Fruit fly (Drosophila melanogaster) whole organism, embryonic: ENCODE results near the gene lqfR.

ENCODE experiments used
- Ada2b ChIP-seq: fragments of 200-800 bp; sonication (Bioruptor generic); IDR thresholded peaks from 2 replicates; pipeline ENCODE4 v1.3.6; 2022; ENCODE audit warnings: missing biosample characterization, missing genetic modification characterization
- Antp ChIP-seq: fragments of 200-800 bp; sonication (Bioruptor generic); optimal IDR thresholded peaks from 3 replicates; lab custom pipeline; 2016; ENCODE audit warnings: missing biosample characterization, missing genetic modification characterization
- Atf3 ChIP-seq: fragments of 200-800 bp; sonication (Bioruptor generic); optimal IDR thresholded peaks from 3 replicates; lab custom pipeline; 2016; ENCODE audit warnings: missing biosample characterization, missing genetic modification characterization
- CG10959 ChIP-seq: fragments of 200-800 bp; sonication (Bioruptor generic); IDR thresholded peaks from 2 replicates; pipeline ENCODE4 v1.3.6; 2022; ENCODE audit warnings: missing biosample characterization, missing genetic modification characterization
- CG12155 ChIP-seq: fragments of 200-800 bp; sonication (Bioruptor generic); optimal IDR thresholded peaks from 3 replicates; lab custom pipeline; 2016; ENCODE audit warnings: missing biosample characterization, missing genetic modification characterization
- CG13424 ChIP-seq: fragments of 200-800 bp; sonication (Bioruptor generic); optimal IDR thresholded peaks from 2 replicates; lab custom pipeline; 2019; ENCODE audit warnings: missing biosample characterization, mild to moderate bottlenecking, missing genetic modification characterization, moderate library complexity
- CG1529 ChIP-seq: fragments of 200-800 bp; sonication (Bioruptor generic); optimal IDR thresholded peaks from 3 replicates; lab custom pipeline; 2018; ENCODE audit warnings: missing biosample characterization, missing genetic modification characterization
- CG15601 ChIP-seq: fragments of 200-800 bp; sonication (Bioruptor generic); optimal IDR thresholded peaks from 3 replicates; lab custom pipeline; 2019; ENCODE audit warnings: missing biosample characterization, mild to moderate bottlenecking, missing genetic modification characterization, moderate library complexity
- CG17612 ChIP-seq: fragments of 200-800 bp; sonication (Bioruptor generic); IDR thresholded peaks from 2 replicates; pipeline ENCODE4 v1.3.6; 2022; ENCODE audit warnings: missing biosample characterization, missing genetic modification characterization
- CG18011 ChIP-seq: fragments of 200-800 bp; sonication (Bioruptor generic); optimal IDR thresholded peaks from 2 replicates; lab custom pipeline; 2017; ENCODE audit warnings: missing biosample characterization, missing genetic modification characterization, mild to moderate bottlenecking, moderate library complexity, missing genotype
- CG3838 ChIP-seq: fragments of 200-800 bp; sonication (Bioruptor generic); optimal IDR thresholded peaks from 3 replicates; lab custom pipeline; 2016; ENCODE audit warnings: missing biosample characterization, missing genetic modification characterization
- CG42726 ChIP-seq: fragments of 200-800 bp; sonication (Bioruptor generic); IDR thresholded peaks from 2 replicates; pipeline ENCODE4 v1.3.6; 2022; ENCODE audit warnings: missing biosample characterization, missing genetic modification characterization; ENCODE audit not compliant: partially characterized antibody
- CG43689 ChIP-seq: fragments of 200-800 bp; sonication (Bioruptor generic); IDR thresholded peaks from 2 replicates; pipeline ENCODE4 v1.3.6; 2022; ENCODE audit warnings: missing biosample characterization, missing genetic modification characterization
- CG6272 ChIP-seq: fragments of 200-800 bp; sonication (Bioruptor generic); IDR thresholded peaks from 2 replicates; pipeline ENCODE4 v1.3.6; 2022; ENCODE audit warnings: missing biosample characterization, missing genetic modification characterization
- CG6683 ChIP-seq: fragments of 200-800 bp; sonication (Bioruptor generic); optimal IDR thresholded peaks from 2 replicates; lab custom pipeline; 2017; ENCODE audit warnings: missing biosample characterization, mild to moderate bottlenecking, missing genetic modification characterization, missing genetic modification reagents
- CG7271 ChIP-seq: fragments of 200-800 bp; sonication (Bioruptor generic); optimal IDR thresholded peaks from 2 replicates; lab custom pipeline; 2018; ENCODE audit warnings: missing biosample characterization, mild to moderate bottlenecking, missing genetic modification characterization, moderate library complexity
- CG7745 ChIP-seq: fragments of 200-800 bp; sonication (Bioruptor generic); optimal IDR thresholded peaks from 2 replicates; lab custom pipeline; 2018; ENCODE audit warnings: missing biosample characterization, mild to moderate bottlenecking, missing genetic modification characterization, moderate library complexity
- CHES-1-like ChIP-seq: fragments of 200-800 bp; sonication (Bioruptor generic); optimal IDR thresholded peaks from 2 replicates; lab custom pipeline; 2016; ENCODE audit warnings: missing biosample characterization, missing genetic modification characterization
- D ChIP-seq, 2 experiments: fragments of 200-800 bp in 1 of 2; fragments of >200 bp in 1 of 2; sonication (Bioruptor generic) in 1 of 2; optimal IDR thresholded peaks; 2 replicates in 1 of 2; 3 replicates in 1 of 2; lab custom pipeline; 2017; ENCODE audit warnings: mild to moderate bottlenecking in 1 of 2, missing biosample characterization in 1 of 2, missing genetic modification characterization in 1 of 2, missing genetic modification reagents in 1 of 2
- D19A ChIP-seq: fragments of 200-800 bp; optimal IDR thresholded peaks from 3 replicates; lab custom pipeline; 2019; ENCODE audit warnings: missing biosample characterization, mild to moderate bottlenecking, missing genetic modification characterization, moderate library complexity
- Dek ChIP-seq: fragments of 200-800 bp; sonication (Bioruptor generic); optimal IDR thresholded peaks from 3 replicates; lab custom pipeline; 2019; ENCODE audit warnings: missing biosample characterization, mild to moderate bottlenecking, missing genetic modification characterization, moderate library complexity
- Hr39 ChIP-seq: fragments of >200 bp; optimal IDR thresholded peaks from 2 replicates; lab custom pipeline; 2017
- Hr78 ChIP-seq, 2 experiments: fragments of 200-800 bp in 1 of 2; fragments of >200 bp in 1 of 2; sonication (Bioruptor generic) in 1 of 2; optimal IDR thresholded peaks; 2 replicates each; lab custom pipeline; 2017 to 2019; ENCODE audit warnings: missing biosample characterization in 2 of 2, missing genetic modification characterization in 2 of 2, mild to moderate bottlenecking in 1 of 2, moderate library complexity in 1 of 2
- Hsf ChIP-seq: fragments of 200-800 bp; sonication (Bioruptor generic); optimal IDR thresholded peaks from 3 replicates; lab custom pipeline; 2016; ENCODE audit warnings: missing biosample characterization, missing genetic modification characterization
- Jarid2 ChIP-seq: fragments of 200-800 bp; sonication (Bioruptor generic); optimal IDR thresholded peaks from 3 replicates; lab custom pipeline; 2017; ENCODE audit warnings: mild to moderate bottlenecking, missing biosample characterization, missing genetic modification reagents, missing genetic modification characterization
- Lpt ChIP-seq: fragments of >200 bp; optimal IDR thresholded peaks from 2 replicates; lab custom pipeline; 2018; ENCODE audit warnings: missing biosample characterization, missing genetic modification characterization
- NK7.1 ChIP-seq: fragments of 200-800 bp; sonication (Bioruptor generic); optimal IDR thresholded peaks from 3 replicates; lab custom pipeline; 2016; ENCODE audit warnings: missing biosample characterization, missing genetic modification characterization
- Opbp ChIP-seq: fragments of 200-800 bp; sonication (Bioruptor generic); IDR thresholded peaks from 3 replicates; pipeline ENCODE4 v1.3.6; 2022; ENCODE audit warnings: missing biosample characterization, missing genetic modification characterization; ENCODE audit not compliant: partially characterized antibody
- Poxn ChIP-seq: fragments of 200-800 bp; sonication (Bioruptor generic); IDR thresholded peaks from 2 replicates; pipeline ENCODE4 v1.3.6; 2022; ENCODE audit warnings: missing biosample characterization, missing genetic modification characterization
- Usf ChIP-seq: fragments of 200-800 bp; sonication (Bioruptor generic); optimal IDR thresholded peaks from 2 replicates; lab custom pipeline; 2017; ENCODE audit warnings: missing genotype, missing biosample characterization, missing genetic modification characterization
- Xbp1 ChIP-seq: fragments of 200-800 bp; sonication (Bioruptor generic); optimal IDR thresholded peaks from 3 replicates; lab custom pipeline; 2016; ENCODE audit warnings: missing biosample characterization, mild to moderate bottlenecking, missing genetic modification characterization
- bbx ChIP-seq: fragments of 200-800 bp; sonication (Bioruptor generic); IDR thresholded peaks from 2 replicates; pipeline ENCODE4 v1.3.6; 2022; ENCODE audit warnings: missing biosample characterization, missing genetic modification characterization; ENCODE audit not compliant: partially characterized antibody
- cad ChIP-seq: fragments of >200 bp; optimal IDR thresholded peaks from 2 replicates; lab custom pipeline; 2017; ENCODE audit warnings: missing biosample characterization, missing genetic modification characterization
- croc ChIP-seq: fragments of 200-800 bp; sonication (Bioruptor generic); conservative IDR thresholded peaks from 3 replicates; pipeline ENCODE4 v1.3.6; 2022; ENCODE audit warnings: missing biosample characterization, missing genetic modification characterization
- dmrt11E ChIP-seq: fragments of 200-800 bp; sonication (Bioruptor generic); optimal IDR thresholded peaks from 3 replicates; lab custom pipeline; 2018; ENCODE audit warnings: missing biosample characterization, mild to moderate bottlenecking, missing genetic modification characterization, moderate library complexity
- en ChIP-seq: fragments of 200-800 bp; sonication (Bioruptor generic); optimal IDR thresholded peaks from 2 replicates; lab custom pipeline; 2016; ENCODE audit warnings: missing biosample characterization, missing genetic modification characterization
- esg ChIP-seq: fragments of 200-800 bp; sonication (Bioruptor generic); conservative IDR thresholded peaks from 2 replicates; pipeline ENCODE4 v1.3.6; 2022; ENCODE audit warnings: missing biosample characterization, missing genetic modification characterization
- eyg ChIP-seq: fragments of 200-800 bp; sonication (Bioruptor generic); optimal IDR thresholded peaks from 3 replicates; lab custom pipeline; 2016; ENCODE audit warnings: missing biosample characterization, missing genetic modification characterization
- fd102C ChIP-seq: fragments of 200-800 bp; sonication (Bioruptor generic); optimal IDR thresholded peaks from 2 replicates; lab custom pipeline; 2018; ENCODE audit warnings: missing biosample characterization, mild to moderate bottlenecking, missing genetic modification characterization, moderate library complexity
- fru ChIP-seq: fragments of >200 bp; optimal IDR thresholded peaks from 2 replicates; lab custom pipeline; 2017
- grau ChIP-seq: fragments of 200-800 bp; optimal IDR thresholded peaks from 3 replicates; lab custom pipeline; 2019; ENCODE audit warnings: missing biosample characterization, mild to moderate bottlenecking, missing genetic modification characterization, moderate library complexity
- ind ChIP-seq: fragments of 200-800 bp; sonication (Bioruptor generic); optimal IDR thresholded peaks from 3 replicates; lab custom pipeline; 2016; ENCODE audit warnings: missing biosample characterization, missing genetic modification characterization
- inv ChIP-seq: fragments of 200-800 bp; sonication (Bioruptor generic); IDR thresholded peaks from 2 replicates; pipeline ENCODE4 v1.3.6; 2022; ENCODE audit warnings: missing biosample characterization, missing genetic modification characterization; ENCODE audit not compliant: partially characterized antibody
- kay ChIP-seq: fragments of 200-800 bp; sonication (Bioruptor generic); optimal IDR thresholded peaks from 2 replicates; lab custom pipeline; 2016; ENCODE audit warnings: missing biosample characterization, missing genetic modification characterization
- lmd ChIP-seq: fragments of 200-800 bp; sonication (Bioruptor generic); IDR thresholded peaks from 2 replicates; pipeline ENCODE4 v1.3.6; 2022; ENCODE audit warnings: missing biosample characterization, missing genetic modification characterization
- mirr ChIP-seq: fragments of 200-800 bp; sonication (Bioruptor generic); optimal IDR thresholded peaks from 3 replicates; lab custom pipeline; 2018; ENCODE audit warnings: missing biosample characterization, mild to moderate bottlenecking, missing genetic modification characterization
- pb ChIP-seq: fragments of 200-800 bp; sonication (Bioruptor generic); optimal IDR thresholded peaks from 3 replicates; lab custom pipeline; 2016; ENCODE audit warnings: missing biosample characterization, missing genetic modification characterization
- phol ChIP-seq: fragments of 200-800 bp; sonication (Bioruptor generic); optimal IDR thresholded peaks from 3 replicates; lab custom pipeline; 2018; ENCODE audit warnings: missing biosample characterization, mild to moderate bottlenecking, missing genetic modification characterization, moderate library complexity
- slp2 ChIP-seq: fragments of 200-800 bp; sonication (Bioruptor generic); optimal IDR thresholded peaks from 2 replicates; lab custom pipeline; 2016; ENCODE audit warnings: missing biosample characterization, missing genetic modification characterization
- trem ChIP-seq: fragments of 200-800 bp; optimal IDR thresholded peaks from 3 replicates; lab custom pipeline; 2019; ENCODE audit warnings: missing biosample characterization, mild to moderate bottlenecking, missing genetic modification characterization, moderate library complexity
- tup ChIP-seq: fragments of 200-800 bp; sonication (Bioruptor generic); optimal IDR thresholded peaks from 2 replicates; lab custom pipeline; 2016; ENCODE audit warnings: missing biosample characterization, mild to moderate bottlenecking, missing genetic modification characterization, moderate library complexity
- z ChIP-seq: fragments of 200-800 bp; sonication (Bioruptor generic); IDR thresholded peaks from 3 replicates; pipeline ENCODE4 v1.3.6; 2022; ENCODE audit warnings: missing biosample characterization, missing genetic modification characterization

The lqfR gene

DNA sequence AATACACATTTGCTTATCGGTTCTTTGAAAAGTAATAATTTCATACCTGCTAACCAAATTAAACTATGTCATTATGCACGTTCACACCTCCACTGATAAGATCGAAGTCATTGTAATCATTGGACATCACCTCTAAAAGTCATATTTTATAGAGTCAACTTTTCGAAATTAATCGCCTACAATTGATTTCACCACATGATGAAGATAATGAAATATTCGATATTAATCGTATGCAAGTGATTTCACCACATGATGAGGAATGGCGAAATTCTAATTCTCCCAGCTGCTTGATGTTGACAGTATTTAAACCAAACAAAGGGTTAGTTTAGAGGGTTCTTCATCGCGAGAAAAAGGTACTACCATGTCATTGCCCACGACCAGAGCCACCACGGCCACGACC, 35.4 kb upstream of the lqfR start, which contains the start of gene CG18596 (continued):
- TF ChIP-seq D (optimal IDR thresholded peaks at IDR 0.05; lab: Kevin White, UChicago) (no peak), D (GFP tag; optimal IDR thresholded peaks at IDR 0.05; lab: Kevin White, UChicago) (no peak), CG1529 (GFP tag; lab: Kevin White, UChicago) (no peak), Atf3 (no peak), Ada2b (GFP tag; lab: Robert Waterston, UW) (no peak), CG7271 (no peak), fru (lab: Kevin White, UChicago) (no peak), croc (GFP tag; lab: Robert Waterston, UW) (no peak), CG42726 (GFP tag; lab: Robert Waterston, UW) (no peak; the same call in 1 of the 2 replicates), Opbp (GFP tag; lab: Robert Waterston, UW) (peak; percentile 86; the same call in 2 of the 3 replicates), Hr39 (lab: Kevin White, UChicago) (no peak), CG12155 (no peak), CG3838 (GFP tag; lab: Kevin White, UChicago) (no peak), CG7745 (tag; lab: Kevin White, UChicago) (no peak), Lpt (GFP tag; lab: Kevin White, UChicago) (no peak), trem (tag; lab: Kevin White, UChicago) (peak; percentile 64), dmrt11E (tag; lab: Kevin White, UChicago) (no peak), Usf (GFP tag; lab: Kevin White, UChicago) (no peak), eyg (GFP tag; lab: Kevin White, UChicago) (no peak), Antp (GFP tag; lab: Kevin White, UChicago) (no peak), CG13424 (tag; lab: Kevin White, UChicago) (no peak), en (GFP tag; lab: Kevin White, UChicago) (no peak), pb (GFP tag; lab: Kevin White, UChicago) (no peak), CHES-1-like (no peak), fd102C (GFP tag; lab: Kevin White, UChicago) (no peak), CG43689 (GFP tag; lab: Robert Waterston, UW) (no peak), CG6683 (no peak), slp2 (GFP tag; lab: Kevin White, UChicago) (no peak), kay (GFP tag; lab: Kevin White, UChicago) (no peak), Poxn (no peak), Hr78 (GFP tag; optimal IDR thresholded peaks at IDR 0.05; lab: Kevin White, UChicago) (no peak), cad (GFP tag; lab: Kevin White, UChicago) (no peak), CG17612 (GFP tag; lab: Robert Waterston, UW) (no peak), Dek (no peak), Hsf (GFP tag; lab: Kevin White, UChicago) (no peak), grau (tag; lab: Kevin White, UChicago) (no peak), z (GFP tag; lab: Robert Waterston, UW) (0 out of 3 replicates have a peak, but pooled peaks have one; percentile 5), Xbp1 (no peak), D19A (tag; lab: Kevin White, UChicago) (no peak), Jarid2 (GFP tag; lab: Kevin White, UChicago) (no peak), CG10959 (GFP tag; lab: Robert Waterston, UW) (no peak), CG18011 (no peak), ind (GFP tag; lab: Kevin White, UChicago) (no peak), lmd (GFP tag; lab: Robert Waterston, UW) (no peak), NK7.1 (no peak), CG15601 (no peak), phol (tag; lab: Kevin White, UChicago) (peak; percentile 67), inv (GFP tag; lab: Robert Waterston, UW) (peak; percentile 88), CG6272 (GFP tag; lab: Robert Waterston, UW) (no peak), tup (GFP tag; lab: Kevin White, UChicago) (no peak), bbx (peak; percentile 93), mirr (GFP tag; lab: Kevin White, UChicago) (no peak), esg (GFP tag; lab: Robert Waterston, UW) (no peak)
